Worm (Caenorhabditis elegans) whole organism, early embryonic: ENCODE data around the gene F43C11.8.

Experiments used
- ama-1 ChIP-seq: fragments of 150-350 bp; optimal IDR thresholded peaks from 2 replicates; lab custom pipeline; 2014
- ceh-36 ChIP-seq: sonication (generic microtip); optimal IDR thresholded peaks from 2 replicates; lab custom pipeline; 2016; ENCODE audit warnings: missing genetic modification characterization, inconsistent platforms, missing compliant biosample characterization
- hmg-4 ChIP-seq: fragments of 200-800 bp; sonication (Bioruptor generic); optimal IDR thresholded peaks from 2 replicates; lab custom pipeline; 2018; ENCODE audit warnings: mild to moderate bottlenecking, missing genetic modification characterization, missing compliant biosample characterization
- sea-1 ChIP-seq: fragments of 200-800 bp; sonication (Bioruptor generic); conservative IDR thresholded peaks from 2 replicates; pipeline ENCODE4 v1.3.6; 2022; ENCODE audit warnings: missing genetic modification characterization, missing compliant biosample characterization

ce11 chrII:2372090-2372489 lies 39.8 kb downstream of the F43C11.8 start, which contains the start of gene F16G10.3:
- TF ChIP-seq ceh-36 (no peak), ama-1 (lab: Kevin White, UChicago) (no peak), sea-1 (GFP tag; lab: Robert Waterston, UW) (no peak), hmg-4 (GFP tag; lab: Kevin White, UChicago) (no peak)
